Worm (Caenorhabditis elegans): Measurements from ENCODE around the gene F39F10.3.

F39F10.3 gene

DNA sequence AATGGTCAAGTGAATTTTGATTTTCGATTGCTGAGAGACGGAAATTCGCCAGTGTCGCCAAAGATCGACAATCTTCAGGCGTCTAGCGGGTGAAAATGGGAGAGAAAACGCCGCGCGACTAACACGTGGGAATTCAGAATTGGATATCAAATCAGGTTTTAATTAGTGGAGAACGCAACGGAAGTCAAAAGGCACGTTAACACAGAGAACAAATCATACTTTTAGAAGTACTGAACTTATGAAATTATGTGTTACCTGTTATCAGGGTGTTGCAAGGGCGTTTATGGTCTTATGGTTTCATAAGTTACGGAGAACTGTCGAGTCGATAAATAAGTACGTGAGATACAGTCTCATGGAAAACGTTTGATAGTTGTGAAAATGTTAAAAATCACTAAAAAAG lies 20.4 kb upstream of the F39F10.3 start (continued):
- TF ChIP-seq madf-5 (GFP tag; IDR thresholded peaks at IDR 0.05) (no peak), mdl-1 (tag; optimal IDR thresholded peaks at IDR 0.05) (peak in 1 of 2 experiments; percentile 63), aly-2 (tag; optimal IDR thresholded peaks at IDR 0.05) (no peak)

DNA sequence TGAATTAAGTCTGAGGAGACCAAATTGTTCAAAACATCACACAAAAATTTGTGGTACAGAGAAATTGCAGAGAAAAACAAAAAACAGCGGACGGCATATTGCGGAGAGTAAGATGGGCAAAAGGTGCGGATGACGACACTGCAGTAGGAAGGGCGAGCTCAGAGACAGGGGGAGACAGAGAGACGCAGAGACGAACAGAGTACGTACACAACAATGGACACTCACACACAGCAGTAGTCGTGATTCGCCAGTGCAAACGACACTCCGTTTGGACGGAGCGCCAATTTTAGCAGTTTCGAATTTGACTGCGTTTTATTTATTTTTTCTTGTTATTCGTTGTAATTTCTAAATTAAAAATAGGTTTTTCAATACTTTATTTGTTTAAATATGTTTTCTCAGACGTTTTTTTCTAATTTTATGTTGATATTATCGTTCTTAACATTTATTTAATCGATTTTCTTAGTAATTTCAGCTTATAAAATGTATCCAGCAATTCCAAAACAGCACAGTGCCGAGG lies 19.3 kb upstream of the F39F10.3 start, which contains the start of gene T20F7.1:
TSS of gene T20F7.1 (plus strand) at position 467 of the 517 bp plus-strand sequence.
- TF ChIP-seq lir-3 (tag; optimal IDR thresholded peaks at IDR 0.05): no peak
- TF ChIP-seq spr-1 (tag; optimal IDR thresholded peaks at IDR 0.05): no peak
- no peak for TF ChIP-seq snpc-1.2 (GFP tag; IDR thresholded peaks at IDR 0.05)
- no peak for TF ChIP-seq ceh-28 (tag; optimal IDR thresholded peaks at IDR 0.05)
- TF ChIP-seq unc-39 (tag; optimal IDR thresholded peaks at IDR 0.05): no peak
- TF ChIP-seq php-3 (GFP tag; IDR thresholded peaks at IDR 0.05): no peak
- no peak for TF ChIP-seq F49E8.2 (tag; optimal IDR thresholded peaks at IDR 0.05; ENCODE audit: borderline replicate concordance)
- no peak for TF ChIP-seq dmd-8 (GFP tag; IDR thresholded peaks at IDR 0.05)
- TF ChIP-seq snpc-4 (tag; optimal IDR thresholded peaks at IDR 0.05): no peak
- no peak for TF ChIP-seq ceh-62 (tag; optimal IDR thresholded peaks at IDR 0.05)
- no peak for TF ChIP-seq fos-1 (tag; optimal IDR thresholded peaks at IDR 0.05)
- 0 out of 2 replicates have a peak, but pooled peaks have one; percentile 10 for TF ChIP-seq set-16 (GFP tag; IDR thresholded peaks at IDR 0.05)
- TF ChIP-seq hmg-1.1 (GFP tag; IDR thresholded peaks at IDR 0.05): peak; percentile 90
- no peak for TF ChIP-seq daf-12 (tag; optimal IDR thresholded peaks at IDR 0.05)
- no peak for TF ChIP-seq ctbp-1 (GFP tag; IDR thresholded peaks at IDR 0.05)
- TF ChIP-seq daf-19 (GFP tag; conservative IDR thresholded peaks at IDR 0.05): no peak
- TF ChIP-seq aly-2 (tag; optimal IDR thresholded peaks at IDR 0.05): no peak
- TF ChIP-seq zfp-3 (GFP tag; conservative IDR thresholded peaks at IDR 0.05): no peak
- no peak for TF ChIP-seq ceh-44 (GFP tag; IDR thresholded peaks at IDR 0.05)
- no peak for TF ChIP-seq spr-3 (GFP tag; optimal IDR thresholded peaks at IDR 0.05)
- TF ChIP-seq nhr-10 (tag; optimal IDR thresholded peaks at IDR 0.05): no peak
- TF ChIP-seq duxl-1 (tag; optimal IDR thresholded peaks at IDR 0.05; ENCODE audit: poor library complexity): no peak
- TF ChIP-seq F26F4.8 (GFP tag; conservative IDR thresholded peaks at IDR 0.05): no peak
- no peak for TF ChIP-seq Y48G9A.11 (GFP tag; IDR thresholded peaks at IDR 0.05)
- TF ChIP-seq Y5F2A.4 (GFP tag; optimal IDR thresholded peaks at IDR 0.05): no peak
- TF ChIP-seq mxl-3 (GFP tag; optimal IDR thresholded peaks at IDR 0.05): peak; percentile 62
- TF ChIP-seq aha-1 (tag): peak; percentile 82
- peak; percentile 17 for TF ChIP-seq nhr-6 (tag; optimal IDR thresholded peaks at IDR 0.05)
- peak; percentile 21 to 67 for TF ChIP-seq mdl-1 (tag; optimal IDR thresholded peaks at IDR 0.05)
- no peak for TF ChIP-seq mdt-29 (GFP tag; IDR thresholded peaks at IDR 0.05)
- peak; percentile 43 for TF ChIP-seq dpl-1 (GFP tag; optimal IDR thresholded peaks at IDR 0.05)
- peak; percentile 73 for TF ChIP-seq dmd-6 (GFP tag; IDR thresholded peaks at IDR 0.05)
- TF ChIP-seq arid-1 (GFP tag; conservative IDR thresholded peaks at IDR 0.05): 0 out of 2 replicates have a peak, but pooled peaks have one; percentile 45
- TF ChIP-seq nhr-28 (tag; optimal IDR thresholded peaks at IDR 0.05): peak; percentile 60
- TF ChIP-seq R02D3.7 (tag; optimal IDR thresholded peaks at IDR 0.05): no peak
- TF ChIP-seq nhr-42 (GFP tag; IDR thresholded peaks at IDR 0.05): no peak
- TF ChIP-seq pha-4 (GFP tag; IDR thresholded peaks at IDR 0.05): no peak
- peak; percentile 30 for TF ChIP-seq pha-4 (tag; optimal IDR thresholded peaks at IDR 0.05)
- no peak for TF ChIP-seq lin-13 (GFP tag; optimal IDR thresholded peaks at IDR 0.05)
- no peak for TF ChIP-seq nhr-25 (tag; optimal IDR thresholded peaks at IDR 0.05; ENCODE audit: borderline replicate concordance, insufficient read depth)
- TF ChIP-seq mep-1 (tag; optimal IDR thresholded peaks at IDR 0.05): no peak
- TF ChIP-seq ceh-82 (tag; optimal IDR thresholded peaks at IDR 0.05): no peak
- TF ChIP-seq fkh-10 (GFP tag; optimal IDR thresholded peaks at IDR 0.05): no peak
- TF ChIP-seq saeg-2 (GFP tag; IDR thresholded peaks at IDR 0.05): no peak
- TF ChIP-seq F10B5.3 (tag; optimal IDR thresholded peaks at IDR 0.05): no peak
- TF ChIP-seq gei-8 (GFP tag; optimal IDR thresholded peaks at IDR 0.05): no peak
- TF ChIP-seq nhr-76 (tag; optimal IDR thresholded peaks at IDR 0.05): no peak
- TF ChIP-seq nhr-77 (tag; optimal IDR thresholded peaks at IDR 0.05): no peak
- TF ChIP-seq lin-29 (GFP tag; IDR thresholded peaks at IDR 0.05): no peak
